Worm (Caenorhabditis elegans): ENCODE results near the gene Y75B8A.31.

Gene Y75B8A.31

DNA sequence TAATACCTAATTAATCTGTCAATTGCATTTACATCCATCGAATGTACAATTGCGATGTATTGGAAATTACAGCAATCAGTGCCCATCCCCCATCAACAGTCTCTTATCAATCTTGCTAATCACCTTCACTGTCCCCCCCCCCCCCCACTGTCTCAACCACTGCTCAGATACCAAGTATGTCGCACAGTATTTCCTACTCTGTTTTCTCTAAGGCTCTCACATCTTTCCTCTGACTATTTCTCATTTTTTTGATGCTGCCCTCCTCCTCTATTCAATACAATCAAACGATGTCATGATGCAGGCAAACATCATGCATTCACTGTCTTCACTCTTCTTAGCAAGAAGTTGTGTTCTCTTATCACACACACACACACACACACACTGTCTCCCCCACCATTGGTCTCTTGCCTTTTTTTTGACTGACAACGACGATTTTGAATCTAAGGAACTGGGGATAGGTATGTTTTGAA is 23.9 kb upstream of the Y75B8A.31 start, which contains the start of the genes zip-12 and Y75B8A.63:
Gene zip-12 (plus strand): TSS at position 387 of the 470 bp plus-strand sequence.
Gene Y75B8A.63 (plus strand): TSS at position 420 of the 470 bp plus-strand sequence.
- TF ChIP-seq mxl-3 (GFP tag; optimal IDR thresholded peaks at IDR 0.05) (peak; percentile 28), dve-1 (tag; optimal IDR thresholded peaks at IDR 0.05; ENCODE audit: insufficient read depth) (peak; percentile 70), Y5F2A.4 (GFP tag; optimal IDR thresholded peaks at IDR 0.05) (no peak), lin-38 (GFP tag; IDR thresholded peaks at IDR 0.05) (peak; percentile 20; the same call in 1 of the 2 replicates), gei-8 (GFP tag; optimal IDR thresholded peaks at IDR 0.05) (peak; percentile 18), tag-97 (GFP tag; IDR thresholded peaks at IDR 0.05) (no peak), mes-2 (tag; optimal IDR thresholded peaks at IDR 0.05; ENCODE audit: poor library complexity, severe bottlenecking) (peak; percentile 4), sdz-12 (GFP tag; optimal IDR thresholded peaks at IDR 0.05) (no peak), hlh-30 (tag; optimal IDR thresholded peaks at IDR 0.05; ENCODE audit: insufficient read depth) (peak; percentile 80), T20F7.1 (GFP tag; optimal IDR thresholded peaks at IDR 0.05) (no peak), lsy-2 (tag; optimal IDR thresholded peaks at IDR 0.05) (peak in 1 of 2 experiments; percentile 36), pqm-1 (tag; optimal IDR thresholded peaks at IDR 0.05) (peak; percentile 52), daf-16 (GFP tag; optimal IDR thresholded peaks at IDR 0.05) (no peak), daf-16 (tag; optimal IDR thresholded peaks at IDR 0.05) (peak; percentile 49), set-16 (GFP tag; IDR thresholded peaks at IDR 0.05) (peak; percentile 54), dmd-6 (GFP tag; IDR thresholded peaks at IDR 0.05) (peak; percentile 55), aha-1 (tag) (no peak), aly-2 (tag; optimal IDR thresholded peaks at IDR 0.05) (no peak), nhr-28 (tag; optimal IDR thresholded peaks at IDR 0.05) (peak; percentile 85), tra-1 (GFP tag; IDR thresholded peaks at IDR 0.05) (no peak), hlh-11 (tag; optimal IDR thresholded peaks at IDR 0.05) (peak; percentile 90), Y105C5A.15 (GFP tag; IDR thresholded peaks at IDR 0.05) (no peak), spr-3 (GFP tag; optimal IDR thresholded peaks at IDR 0.05) (no peak), F44E2.7 (GFP tag; IDR thresholded peaks at IDR 0.05) (no peak), pha-4 (GFP tag; IDR thresholded peaks at IDR 0.05) (0 out of 2 replicates have a peak, but pooled peaks have one; percentile 31), pha-4 (tag; optimal IDR thresholded peaks at IDR 0.05) (no peak), mep-1 (tag; optimal IDR thresholded peaks at IDR 0.05) (peak; percentile 47), arid-1 (GFP tag; conservative IDR thresholded peaks at IDR 0.05) (no peak), nhr-77 (tag; optimal IDR thresholded peaks at IDR 0.05) (no peak)

DNA sequence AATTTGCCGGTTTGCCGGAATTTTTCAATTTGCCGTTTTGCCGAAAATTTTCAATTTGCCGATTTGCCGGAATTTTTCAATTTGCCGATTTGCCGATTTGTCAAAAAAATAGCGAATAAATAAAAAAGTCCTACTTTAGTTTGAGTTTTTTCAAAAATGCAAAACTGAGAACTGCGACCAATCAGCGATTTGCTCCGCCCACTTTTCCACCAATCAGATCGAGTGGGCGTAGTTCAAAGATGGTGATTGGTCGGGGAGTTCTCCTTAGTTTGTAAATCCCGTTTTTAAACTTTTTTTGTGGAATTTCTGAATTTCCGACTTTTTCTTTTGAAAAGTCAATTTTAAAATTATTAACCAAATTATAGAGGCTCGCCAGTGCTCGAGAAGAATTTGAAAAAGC is 20.1 kb upstream of the Y75B8A.31 start:
- TF ChIP-seq sdz-12 (GFP tag; optimal IDR thresholded peaks at IDR 0.05) (no peak), saeg-2 (GFP tag; IDR thresholded peaks at IDR 0.05) (no peak), arid-1 (GFP tag; conservative IDR thresholded peaks at IDR 0.05) (no peak)

DNA sequence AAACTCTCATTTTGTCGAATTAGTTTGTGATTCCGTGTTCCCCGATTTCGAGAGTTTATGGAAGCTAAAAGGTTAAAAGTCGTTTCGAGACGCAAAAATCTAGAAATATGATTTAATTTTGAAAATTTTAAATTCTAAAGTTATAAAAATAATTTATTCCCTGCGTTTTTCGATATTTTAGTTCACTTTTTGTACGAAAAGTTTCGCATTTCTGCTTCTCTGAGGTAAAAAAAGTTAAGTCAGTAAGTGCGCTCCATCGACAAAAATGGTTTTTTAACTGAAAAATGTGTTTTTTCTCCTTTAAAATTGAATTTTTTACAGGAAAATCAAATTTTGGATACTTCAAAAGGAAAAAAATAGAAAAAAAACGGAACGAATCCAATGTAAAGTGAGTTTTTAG is 18.0 kb upstream of the Y75B8A.31 start, which contains the start of gene zip-1:
Gene zip-1 (plus strand): TSS at position 301 of the 400 bp plus-strand sequence.
- TF ChIP-seq ceh-62 (tag; optimal IDR thresholded peaks at IDR 0.05), result no peak
- no peak for TF ChIP-seq lsy-2 (tag; optimal IDR thresholded peaks at IDR 0.05)
- no peak for TF ChIP-seq gei-8 (GFP tag; optimal IDR thresholded peaks at IDR 0.05)
- no peak for TF ChIP-seq hlh-11 (tag; optimal IDR thresholded peaks at IDR 0.05)

DNA sequence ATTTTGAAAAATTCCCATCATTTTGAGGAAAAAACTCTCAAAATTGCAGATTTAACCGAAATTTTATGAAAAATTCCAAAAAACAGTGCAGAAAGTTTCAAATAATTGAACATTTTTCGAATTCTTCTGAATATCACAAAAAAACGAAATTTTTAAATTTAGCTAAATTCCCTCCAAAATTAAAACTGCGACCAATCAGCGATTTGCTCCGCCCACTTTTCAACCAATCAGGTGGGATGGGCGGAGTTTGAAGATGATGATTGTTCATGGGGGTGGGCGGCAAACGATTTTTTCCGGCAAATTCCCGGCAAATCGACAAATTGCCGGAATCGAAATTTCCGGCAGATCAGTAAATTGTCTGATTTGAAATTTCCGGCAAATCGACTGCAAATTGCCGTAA is 17.2 kb upstream of the Y75B8A.31 start:
- TF ChIP-seq hlh-30 (tag; optimal IDR thresholded peaks at IDR 0.05; ENCODE audit: insufficient read depth) (no peak), egl-27 (tag; optimal IDR thresholded peaks at IDR 0.05) (no peak), ceh-82 (tag; optimal IDR thresholded peaks at IDR 0.05) (no peak), fos-1 (tag; optimal IDR thresholded peaks at IDR 0.05) (no peak)
